Worm (Caenorhabditis elegans) whole organism, L4 larva: Measurements from ENCODE around the gene srz-59.
A peak's percentile ranks its signal among the peaks of the same experiment; 100 is the strongest.

Experiments used
- F37D6.2 ChIP-seq: sonication (generic microtip); optimal IDR thresholded peaks from 2 replicates; lab custom pipeline; 2016; ENCODE audit warnings: mild to moderate bottlenecking, missing genetic modification characterization, missing compliant biosample characterization
- F44E2.7 ChIP-seq: fragments of 200-800 bp; sonication (Bioruptor generic); IDR thresholded peaks from 2 replicates; pipeline ENCODE4 v2.1.2; 2022; ENCODE audit warnings: missing genetic modification characterization, missing compliant biosample characterization
- T26A8.4 ChIP-seq: fragments of 200-800 bp; sonication (Bioruptor generic); IDR thresholded peaks from 2 replicates; pipeline ENCODE4 v1.3.6; 2022; ENCODE audit warnings: missing genetic modification characterization, missing compliant biosample characterization
- Y48G9A.11 ChIP-seq: fragments of 200-800 bp; sonication (Bioruptor generic); IDR thresholded peaks from 2 replicates; pipeline ENCODE4 v1.3.6; 2022; ENCODE audit warnings: missing genetic modification reagents, missing genetic modification characterization, missing compliant biosample characterization
- Y5F2A.4 ChIP-seq: fragments of 200-800 bp; sonication (Bioruptor generic); optimal IDR thresholded peaks from 2 replicates; lab custom pipeline; 2018; ENCODE audit warnings: mild to moderate bottlenecking, missing genetic modification characterization, missing compliant biosample characterization
- ZK337.2 ChIP-seq: fragments of 200-800 bp; sonication (Bioruptor generic); IDR thresholded peaks from 2 replicates; pipeline ENCODE4 v1.3.6; 2022; ENCODE audit warnings: missing genetic modification reagents, missing genetic modification characterization, missing compliant biosample characterization
- aha-1 ChIP-seq: fragments of 150-350 bp; peaks from one replicate; lab custom pipeline; 2014; ENCODE audit warnings: missing biosample characterization, missing genetic modification characterization
- arid-1 ChIP-seq: fragments of 200-800 bp; sonication (Bioruptor generic); conservative IDR thresholded peaks from 2 replicates; pipeline ENCODE4 v1.3.6; 2022; ENCODE audit warnings: missing genetic modification reagents, missing genetic modification characterization, missing compliant biosample characterization
- ceh-28 ChIP-seq: fragments of 150-350 bp; optimal IDR thresholded peaks from 2 replicates; lab custom pipeline; 2014; ENCODE audit warnings: missing biosample characterization, missing genetic modification reagents, missing genetic modification characterization
- ceh-62 ChIP-seq: sonication (generic microtip); optimal IDR thresholded peaks from 2 replicates; lab custom pipeline; 2017; ENCODE audit warnings: missing biosample characterization, missing genetic modification characterization
- ceh-82 ChIP-seq: sonication (generic microtip); optimal IDR thresholded peaks from 2 replicates; lab custom pipeline; 2017; ENCODE audit warnings: missing biosample characterization, missing genetic modification characterization
- ctbp-1 ChIP-seq: fragments of 200-800 bp; sonication (Bioruptor generic); IDR thresholded peaks from 2 replicates; pipeline ENCODE4 v1.3.6; 2022; ENCODE audit warnings: missing genetic modification reagents, missing genetic modification characterization, missing compliant biosample characterization
- daf-12 ChIP-seq: fragments of 150-350 bp; optimal IDR thresholded peaks from 2 replicates; lab custom pipeline; 2014; ENCODE audit warnings: missing biosample characterization, missing genetic modification reagents, missing genetic modification characterization
- daf-8 ChIP-seq: fragments of 200-800 bp; sonication (Bioruptor generic); IDR thresholded peaks from 2 replicates; pipeline ENCODE4 v1.3.6; 2022; ENCODE audit warnings: missing genetic modification characterization, missing compliant biosample characterization
- dmd-8 ChIP-seq: fragments of 200-800 bp; sonication (Bioruptor generic); IDR thresholded peaks from 2 replicates; pipeline ENCODE4 v1.3.6; 2022; ENCODE audit warnings: missing genetic modification characterization, missing compliant biosample characterization
- duxl-1 ChIP-seq: sonication (generic microtip); optimal IDR thresholded peaks from 2 replicates; lab custom pipeline; 2016; ENCODE audit warnings: mild to moderate bottlenecking, missing genetic modification characterization, moderate library complexity, missing compliant biosample characterization; ENCODE audit not compliant: poor library complexity
- fos-1 ChIP-seq: fragments of 150-350 bp; optimal IDR thresholded peaks from 2 replicates; lab custom pipeline; 2014; ENCODE audit warnings: missing biosample characterization, missing genetic modification characterization
- hif-1 ChIP-seq, 2 experiments: sonication (generic microtip); optimal IDR thresholded peaks; 2 replicates each; lab custom pipeline; 2016 to 2017; ENCODE audit warnings: missing compliant biosample characterization in 2 of 2, missing genetic modification characterization in 2 of 2, missing genetic modification reagents in 2 of 2, missing genotype in 2 of 2, mild to moderate bottlenecking in 1 of 2
- hlh-30 ChIP-seq: sonication (generic microtip); optimal IDR thresholded peaks from 2 replicates; lab custom pipeline; 2017; ENCODE audit warnings: antibody characterized with exemption, mild to moderate bottlenecking, missing genetic modification characterization, missing compliant biosample characterization; ENCODE audit not compliant: insufficient read depth
- lin-13 ChIP-seq: fragments of 150-350 bp; optimal IDR thresholded peaks from 2 replicates; lab custom pipeline; 2014; ENCODE audit warnings: missing biosample characterization, missing genetic modification reagents, missing genetic modification characterization
- lin-15B ChIP-seq: fragments of 150-350 bp; sonication (generic microtip); optimal IDR thresholded peaks from 3 replicates; lab custom pipeline; 2014; ENCODE audit warnings: missing biosample characterization, missing genetic modification characterization
- lin-38 ChIP-seq: fragments of 200-800 bp; sonication (Bioruptor generic); IDR thresholded peaks from 2 replicates; pipeline ENCODE4 v1.3.6; 2022; ENCODE audit warnings: missing genetic modification reagents, missing genetic modification characterization, missing compliant biosample characterization
- lir-3 ChIP-seq: sonication (generic microtip); optimal IDR thresholded peaks from 2 replicates; lab custom pipeline; 2016; ENCODE audit warnings: mild to moderate bottlenecking, missing genetic modification characterization, missing compliant biosample characterization
- lsy-2 ChIP-seq, 2 experiments: fragments of 150-350 bp in 1 of 2; sonication (generic microtip) in 1 of 2; optimal IDR thresholded peaks; 2 replicates each; lab custom pipeline; 2014 to 2017; ENCODE audit warnings: missing biosample characterization in 2 of 2, missing genetic modification characterization in 2 of 2
- mdl-1 ChIP-seq, 2 experiments: fragments of 150-350 bp in 1 of 2; sonication (generic microtip) in 1 of 2; optimal IDR thresholded peaks; 2 replicates each; lab custom pipeline; 2014 to 2017; ENCODE audit warnings: missing biosample characterization in 2 of 2, missing genetic modification characterization in 2 of 2
- mep-1 ChIP-seq: fragments of 150-350 bp; sonication (generic microtip); optimal IDR thresholded peaks from 3 replicates; lab custom pipeline; 2014; ENCODE audit warnings: missing biosample characterization, missing genetic modification characterization
- nhr-10 ChIP-seq: fragments of 150-350 bp; optimal IDR thresholded peaks from 2 replicates; lab custom pipeline; 2014; ENCODE audit warnings: missing biosample characterization, missing genetic modification characterization
- nhr-111 ChIP-seq: fragments of 200-800 bp; sonication (Bioruptor generic); optimal IDR thresholded peaks from 2 replicates; lab custom pipeline; 2018; ENCODE audit warnings: mild to moderate bottlenecking, missing genetic modification characterization, missing compliant biosample characterization
- nhr-237 ChIP-seq: sonication (generic microtip); optimal IDR thresholded peaks from 2 replicates; lab custom pipeline; 2017; ENCODE audit warnings: missing biosample characterization, missing genetic modification characterization
- nhr-25 ChIP-seq: sonication (generic microtip); optimal IDR thresholded peaks from 2 replicates; lab custom pipeline; 2017; ENCODE audit warnings: missing genetic modification characterization, mild to moderate bottlenecking, missing compliant biosample characterization, antibody characterized with exemption, moderate library complexity, borderline replicate concordance; ENCODE audit not compliant: insufficient read depth
- nhr-28 ChIP-seq: fragments of 150-350 bp; optimal IDR thresholded peaks from 2 replicates; lab custom pipeline; 2014; ENCODE audit warnings: missing biosample characterization, missing genetic modification characterization
- snpc-4 ChIP-seq: fragments of 150-350 bp; optimal IDR thresholded peaks from 2 replicates; lab custom pipeline; 2014; ENCODE audit warnings: missing biosample characterization, missing genetic modification characterization
- spr-3 ChIP-seq: fragments of 200-800 bp; sonication (Bioruptor generic); optimal IDR thresholded peaks from 2 replicates; lab custom pipeline; 2018; ENCODE audit warnings: mild to moderate bottlenecking, missing genetic modification characterization, missing compliant biosample characterization
- tag-97 ChIP-seq: fragments of 200-800 bp; sonication (Bioruptor generic); IDR thresholded peaks from 2 replicates; pipeline ENCODE4 v1.3.6; 2022; ENCODE audit warnings: missing genetic modification characterization, missing compliant biosample characterization
- unc-39 ChIP-seq: sonication (generic microtip); optimal IDR thresholded peaks from 2 replicates; lab custom pipeline; 2017; ENCODE audit warnings: missing biosample characterization, missing genetic modification characterization
- unc-62 ChIP-seq, 3 experiments: fragments of 150-350 bp in 1 of 3; sonication (generic microtip); optimal IDR thresholded peaks in 2 of 3; peaks in 1 of 3; 1 replicate in 1 of 3; 2 replicates in 2 of 3; lab custom pipeline; 2014 to 2017; ENCODE audit warnings: missing biosample characterization in 3 of 3, missing genetic modification characterization in 3 of 3, missing genetic modification reagents in 3 of 3, missing genotype in 1 of 3
- zip-2 ChIP-seq: fragments of 150-350 bp; optimal IDR thresholded peaks from 2 replicates; lab custom pipeline; 2014; ENCODE audit warnings: missing biosample characterization, missing genetic modification characterization
- ztf-7 ChIP-seq: fragments of 150-350 bp; optimal IDR thresholded peaks from 2 replicates; lab custom pipeline; 2014; ENCODE audit warnings: missing biosample characterization, missing genetic modification characterization

Gene srz-59

DNA sequence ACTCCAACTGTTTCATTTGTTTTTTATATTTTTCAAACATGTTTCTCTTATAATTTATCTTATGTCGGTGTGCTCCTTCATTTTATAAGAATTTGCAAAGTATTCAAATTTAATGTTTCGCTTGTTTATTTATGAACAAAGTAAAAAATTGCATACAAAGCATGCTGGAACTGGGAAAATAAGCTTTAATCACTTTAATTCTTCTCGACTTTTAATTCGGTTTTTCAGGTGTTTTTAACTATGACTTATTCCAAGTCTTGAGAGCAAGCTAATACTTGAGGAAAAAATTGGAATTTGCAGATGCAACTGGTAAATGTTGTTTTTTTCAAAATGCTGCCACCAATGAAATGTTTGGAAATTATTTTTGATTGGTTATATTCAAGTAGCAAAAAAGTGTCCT, at the start of gene srz-59:
Gene srz-59 (plus strand): TSS at position 301 of the 400 bp plus-strand sequence.
- no peak for TF ChIP-seq lin-38 (GFP tag; lab: Robert Waterston, UW)
- no peak for TF ChIP-seq ceh-28 (tag; lab: Kevin White, UChicago)
- no peak for TF ChIP-seq lin-13
- TF ChIP-seq daf-12 (tag; lab: Kevin White, UChicago), result no peak
- TF ChIP-seq lin-15B (tag; lab: Kevin White, UChicago), result no peak
- TF ChIP-seq unc-39, result no peak
- TF ChIP-seq F37D6.2 (tag; lab: Kevin White, UChicago), result no peak
- no peak for TF ChIP-seq zip-2 (tag; lab: Kevin White, UChicago)
- no peak for TF ChIP-seq tag-97 (GFP tag; lab: Robert Waterston, UW)
- TF ChIP-seq ztf-7, result no peak
- no peak for TF ChIP-seq T26A8.4 (GFP tag; lab: Robert Waterston, UW)
- no peak for TF ChIP-seq dmd-8 (GFP tag; lab: Robert Waterston, UW)
- TF ChIP-seq ceh-62 (tag; lab: Kevin White, UChicago), result no peak
- no peak for TF ChIP-seq mdl-1 (tag; optimal IDR thresholded peaks at IDR 0.05; lab: Kevin White, UChicago)
- TF ChIP-seq mep-1 (tag; lab: Kevin White, UChicago), result no peak
- TF ChIP-seq hlh-30 (tag; lab: Kevin White, UChicago), result no peak
- no peak for TF ChIP-seq nhr-10 (tag; lab: Kevin White, UChicago)
- no peak for TF ChIP-seq nhr-111 (GFP tag; lab: Kevin White, UChicago)
- no peak for TF ChIP-seq fos-1
- no peak for TF ChIP-seq F44E2.7

DNA sequence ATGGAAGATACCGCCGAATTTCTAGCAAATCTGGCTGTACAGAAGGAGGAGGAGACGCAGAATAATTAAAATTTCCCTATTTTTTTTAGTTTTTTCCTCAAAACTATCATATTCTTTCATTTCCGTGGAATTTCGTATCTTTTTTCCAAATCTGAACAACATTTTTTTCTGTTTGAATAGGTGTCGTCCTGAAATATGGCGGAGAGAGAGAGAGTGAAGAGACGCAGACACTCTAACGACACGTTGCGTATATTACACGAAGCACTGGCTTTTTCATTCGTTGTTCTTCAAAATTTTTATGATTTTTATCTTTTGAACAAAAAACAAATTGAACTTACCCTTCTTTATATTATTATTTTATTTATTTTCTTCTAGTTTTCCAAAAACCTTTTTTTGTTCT, 48.9 kb upstream of the srz-59 start:
- peak; percentile 51 for TF ChIP-seq aha-1 (tag; lab: Kevin White, UChicago)
- no peak for TF ChIP-seq duxl-1 (tag; lab: Kevin White, UChicago)
- no peak for TF ChIP-seq snpc-4
- TF ChIP-seq lsy-2 (tag; optimal IDR thresholded peaks at IDR 0.05; lab: Kevin White, UChicago), result peak in 1 of 2 experiments; percentile 10
- no peak for TF ChIP-seq lin-15B (tag; lab: Kevin White, UChicago)

DNA sequence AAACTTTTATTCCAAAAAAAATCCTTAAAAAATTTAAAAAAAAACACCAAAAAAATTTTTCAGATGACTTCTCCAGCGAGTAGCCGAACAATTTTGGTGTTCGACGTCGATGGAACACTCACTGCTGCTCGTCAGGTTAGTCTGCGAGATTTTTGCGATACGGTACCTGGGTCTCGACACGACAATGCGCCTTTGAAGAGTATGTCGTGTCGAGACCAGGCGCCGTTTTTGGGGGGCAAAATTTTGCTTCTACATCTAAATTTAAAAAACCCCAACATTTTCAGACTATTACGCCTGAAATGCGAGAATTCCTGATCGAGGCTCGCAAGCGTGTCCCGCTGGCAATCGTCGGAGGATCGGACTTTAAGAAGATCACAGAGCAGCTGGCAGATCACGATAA, 48.4 kb upstream of the srz-59 start, which contains the start of gene F52B11.2:
Gene F52B11.2 (plus strand): TSS at position 64 of the 400 bp plus-strand sequence.
- TF ChIP-seq hif-1 (tag; optimal IDR thresholded peaks at IDR 0.05; lab: Kevin White, UChicago) (peak in 1 of 2 experiments; percentile 18), arid-1 (GFP tag; lab: Robert Waterston, UW) (no peak), aha-1 (tag; lab: Kevin White, UChicago) (peak; percentile 4), Y48G9A.11 (peak; percentile 18; the same call in 1 of the 2 replicates)

DNA sequence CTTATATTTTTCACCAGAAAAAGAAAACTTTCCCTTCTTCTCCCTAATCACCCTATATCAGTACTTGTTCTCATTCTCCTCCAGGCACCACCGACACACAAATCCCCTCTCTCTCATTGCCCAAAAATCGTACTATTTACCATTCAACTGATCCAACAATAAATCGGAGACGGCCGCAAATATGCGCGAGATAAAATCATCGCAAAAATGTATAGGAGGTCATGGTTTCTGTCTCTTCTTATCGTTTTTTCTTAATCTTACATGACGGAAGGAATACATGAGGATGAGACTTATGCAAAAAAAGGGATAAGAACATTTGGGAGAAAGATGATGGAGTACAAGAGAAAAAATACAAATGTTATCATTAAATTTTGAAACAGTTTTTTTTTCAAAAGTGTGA, 45.5 kb upstream of the srz-59 start:
- no peak for TF ChIP-seq ctbp-1 (GFP tag; lab: Robert Waterston, UW)
- peak; percentile 11 for TF ChIP-seq nhr-28 (tag; lab: Kevin White, UChicago)

DNA sequence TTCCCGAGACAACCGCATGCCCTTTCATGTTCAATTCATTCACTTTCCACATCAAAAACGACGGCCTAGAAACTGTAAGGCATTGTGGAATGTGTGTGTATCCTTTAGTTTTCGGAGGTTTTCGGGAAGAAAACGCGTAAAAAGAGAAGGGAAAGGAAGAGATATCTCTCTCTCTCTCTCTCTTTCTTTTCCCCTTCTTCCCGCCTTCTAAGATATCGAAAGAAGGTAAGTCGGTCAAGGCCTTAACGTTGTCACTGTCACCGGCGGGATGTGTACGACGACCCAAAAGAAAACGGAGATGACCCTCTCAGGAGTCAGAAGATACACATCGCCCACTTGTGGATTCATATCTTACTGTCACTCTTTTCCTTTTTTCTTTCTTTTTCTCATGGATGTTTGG, 42.1 kb upstream of the srz-59 start:
- no peak for TF ChIP-seq ZK337.2 (GFP tag; lab: Robert Waterston, UW)
- no peak for TF ChIP-seq nhr-111 (GFP tag; lab: Kevin White, UChicago)
- TF ChIP-seq lir-3 (tag; lab: Kevin White, UChicago), result no peak
- TF ChIP-seq duxl-1 (tag; lab: Kevin White, UChicago), result no peak
- no peak for TF ChIP-seq arid-1 (GFP tag; lab: Robert Waterston, UW)
- TF ChIP-seq nhr-25, result peak; percentile 73
- TF ChIP-seq ceh-82, result no peak
- TF ChIP-seq hlh-30 (tag; lab: Kevin White, UChicago), result peak; percentile 41
- TF ChIP-seq ceh-62 (tag; lab: Kevin White, UChicago), result no peak
- TF ChIP-seq T26A8.4 (GFP tag; lab: Robert Waterston, UW), result no peak
- peak in 1 of 2 experiments; percentile 83 for TF ChIP-seq unc-62 (GFP tag; optimal IDR thresholded peaks at IDR 0.05 in 1 of 2; lab: Kevin White, UChicago)
- TF ChIP-seq unc-62 (tag; optimal IDR thresholded peaks at IDR 0.05; lab: Kevin White, UChicago), result no peak
- TF ChIP-seq ceh-28 (tag; lab: Kevin White, UChicago), result no peak
- no peak for TF ChIP-seq ctbp-1 (GFP tag; lab: Robert Waterston, UW)
- peak; percentile 48 for TF ChIP-seq nhr-28 (tag; lab: Kevin White, UChicago)
- no peak for TF ChIP-seq Y5F2A.4 (GFP tag; lab: Kevin White, UChicago)
- TF ChIP-seq daf-8, result no peak
- no peak for TF ChIP-seq nhr-237
- TF ChIP-seq spr-3 (GFP tag; lab: Kevin White, UChicago), result no peak
- TF ChIP-seq mdl-1 (tag; optimal IDR thresholded peaks at IDR 0.05; lab: Kevin White, UChicago), result no peak
